Worm (Caenorhabditis elegans) whole organism, L2 larva: ENCODE results near the gene JC8.16.
A peak's percentile ranks its signal among the peaks of the same experiment; 100 is the strongest.

Experiments
- C34F6.9 ChIP-seq: fragments of 150-350 bp; optimal IDR thresholded peaks from 2 replicates; lab custom pipeline; 2014; ENCODE audit warnings: missing biosample characterization, missing genetic modification characterization
- F13H6.1 ChIP-seq: sonication (generic microtip); optimal IDR thresholded peaks from 2 replicates; lab custom pipeline; 2016; ENCODE audit warnings: missing genetic modification characterization, missing compliant biosample characterization
- R02D3.7 ChIP-seq: fragments of 150-350 bp; optimal IDR thresholded peaks from 2 replicates; lab custom pipeline; 2014; ENCODE audit warnings: missing biosample characterization, missing genetic modification characterization
- Y55F3AM.14 ChIP-seq: fragments of 200-800 bp; sonication (Bioruptor generic); optimal IDR thresholded peaks from 2 replicates; lab custom pipeline; 2018; ENCODE audit warnings: mild to moderate bottlenecking, missing genetic modification characterization, missing compliant biosample characterization
- ZK546.5 ChIP-seq: sonication (generic microtip); optimal IDR thresholded peaks from 2 replicates; lab custom pipeline; 2017; ENCODE audit warnings: missing biosample characterization, missing genetic modification characterization
- alr-1 ChIP-seq: fragments of 150-350 bp; optimal IDR thresholded peaks from 2 replicates; lab custom pipeline; 2014; ENCODE audit warnings: missing biosample characterization, missing genetic modification characterization
- ama-1 ChIP-seq: fragments of 150-350 bp; optimal IDR thresholded peaks from 2 replicates; lab custom pipeline; 2018; ENCODE audit warnings: inconsistent platforms
- ceh-16 ChIP-seq: fragments of 150-350 bp; optimal IDR thresholded peaks from 2 replicates; lab custom pipeline; 2014; ENCODE audit warnings: missing biosample characterization, missing genetic modification characterization
- crh-2 ChIP-seq: sonication (generic microtip); optimal IDR thresholded peaks from 2 replicates; lab custom pipeline; 2017; ENCODE audit warnings: missing biosample characterization, missing genetic modification characterization
- elt-1 ChIP-seq: fragments of 150-350 bp; optimal IDR thresholded peaks from 2 replicates; lab custom pipeline; 2014; ENCODE audit warnings: missing biosample characterization, missing genetic modification characterization
- fos-1 ChIP-seq: fragments of 150-350 bp; optimal IDR thresholded peaks from 2 replicates; lab custom pipeline; 2014; ENCODE audit warnings: missing biosample characterization, missing genetic modification characterization
- gmeb-1 ChIP-seq: fragments of 150-350 bp; optimal IDR thresholded peaks from 2 replicates; lab custom pipeline; 2014; ENCODE audit warnings: missing biosample characterization, missing genetic modification characterization
- lin-13 ChIP-seq: fragments of 150-350 bp; optimal IDR thresholded peaks from 2 replicates; lab custom pipeline; 2014; ENCODE audit warnings: missing biosample characterization, missing genetic modification reagents, missing genetic modification characterization
- lsy-2 ChIP-seq, 2 experiments: fragments of 150-350 bp in 1 of 2; sonication (generic microtip) in 1 of 2; optimal IDR thresholded peaks; 2 replicates each; lab custom pipeline; 2014 to 2017; ENCODE audit warnings: missing biosample characterization in 2 of 2, missing genetic modification characterization in 2 of 2
- mab-5 ChIP-seq: fragments of 150-350 bp; optimal IDR thresholded peaks from 2 replicates; lab custom pipeline; 2014; ENCODE audit warnings: missing biosample characterization, missing genetic modification characterization
- mbf-1 ChIP-seq: sonication (generic microtip); optimal IDR thresholded peaks from 2 replicates; lab custom pipeline; 2017; ENCODE audit warnings: missing biosample characterization, missing genetic modification characterization
- nhr-10 ChIP-seq: sonication (generic microtip); optimal IDR thresholded peaks from 2 replicates; lab custom pipeline; 2017; ENCODE audit warnings: missing biosample characterization, missing genetic modification characterization
- nhr-129 ChIP-seq: fragments of 150-350 bp; optimal IDR thresholded peaks from 2 replicates; lab custom pipeline; 2014; ENCODE audit warnings: missing biosample characterization, missing genetic modification characterization
- nhr-21 ChIP-seq: fragments of 150-350 bp; optimal IDR thresholded peaks from 2 replicates; lab custom pipeline; 2014; ENCODE audit warnings: missing biosample characterization, missing genetic modification characterization
- nhr-23 ChIP-seq: fragments of 150-350 bp; optimal IDR thresholded peaks from 2 replicates; lab custom pipeline; 2014; ENCODE audit warnings: missing biosample characterization, missing genetic modification reagents, missing genetic modification characterization
- nhr-237 ChIP-seq: fragments of 150-350 bp; optimal IDR thresholded peaks from 2 replicates; lab custom pipeline; 2014; ENCODE audit warnings: missing biosample characterization, missing genetic modification characterization
- nhr-25 ChIP-seq: fragments of 150-350 bp; sonication (generic microtip); optimal IDR thresholded peaks from 3 replicates; lab custom pipeline; 2014; ENCODE audit warnings: missing biosample characterization, missing genetic modification characterization
- nhr-6 ChIP-seq: fragments of 150-350 bp; optimal IDR thresholded peaks from 2 replicates; lab custom pipeline; 2014; ENCODE audit warnings: missing biosample characterization, missing genetic modification characterization
- nhr-77 ChIP-seq: fragments of 150-350 bp; optimal IDR thresholded peaks from 2 replicates; lab custom pipeline; 2014; ENCODE audit warnings: missing biosample characterization, missing genetic modification characterization
- peb-1 ChIP-seq: fragments of 150-350 bp; optimal IDR thresholded peaks from 2 replicates; lab custom pipeline; 2014; ENCODE audit warnings: missing biosample characterization, missing genetic modification characterization
- sem-4 ChIP-seq: fragments of 150-350 bp; optimal IDR thresholded peaks from 2 replicates; lab custom pipeline; 2014; ENCODE audit warnings: missing biosample characterization, missing genetic modification reagents, missing genetic modification characterization
- skn-1 ChIP-seq: sonication (generic microtip); optimal IDR thresholded peaks from 2 replicates; lab custom pipeline; 2017; ENCODE audit warnings: missing biosample characterization, missing genetic modification characterization
- sma-3 ChIP-seq: sonication (generic microtip); optimal IDR thresholded peaks from 2 replicates; lab custom pipeline; 2016; ENCODE audit warnings: missing genetic modification reagents, missing genetic modification characterization, missing compliant biosample characterization
- sma-9 ChIP-seq, 2 experiments: fragments of 150-350 bp in 1 of 2; sonication (generic microtip) in 1 of 2; optimal IDR thresholded peaks; 2 replicates each; lab custom pipeline; 2014 to 2016; ENCODE audit warnings: missing genetic modification characterization in 2 of 2, mild to moderate bottlenecking in 1 of 2, missing biosample characterization in 1 of 2, missing compliant biosample characterization in 1 of 2, missing genetic modification reagents in 1 of 2, moderate library complexity in 1 of 2
- snpc-4 ChIP-seq: fragments of 150-350 bp; optimal IDR thresholded peaks from 2 replicates; lab custom pipeline; 2014; ENCODE audit warnings: missing biosample characterization, missing genetic modification characterization
- unc-39 ChIP-seq: fragments of 150-350 bp; optimal IDR thresholded peaks from 2 replicates; lab custom pipeline; 2014; ENCODE audit warnings: missing biosample characterization, missing genetic modification characterization
- unc-55 ChIP-seq: fragments of 150-350 bp; sonication (generic microtip); optimal IDR thresholded peaks from 3 replicates; lab custom pipeline; 2014; ENCODE audit warnings: missing biosample characterization, missing genetic modification reagents, missing genetic modification characterization
- unc-62 ChIP-seq: fragments of 150-350 bp; optimal IDR thresholded peaks from 2 replicates; lab custom pipeline; 2014; ENCODE audit warnings: missing biosample characterization, missing genetic modification reagents, missing genetic modification characterization
- ztf-1 ChIP-seq: fragments of 200-800 bp; sonication (Bioruptor generic); conservative IDR thresholded peaks from 2 replicates; pipeline ENCODE4 v1.3.6; 2022; ENCODE audit warnings: missing genetic modification characterization, missing compliant biosample characterization

JC8.16 gene

ce11 chrIV:13231393-13231792 lies 27.6 kb upstream of the JC8.16 start:
- TF ChIP-seq lsy-2 (tag; optimal IDR thresholded peaks at IDR 0.05; lab: Kevin White, UChicago) (peak; percentile 88 to 98), unc-62 (GFP tag; lab: Kevin White, UChicago) (no peak), fos-1 (peak; percentile 9), gmeb-1 (tag; lab: Kevin White, UChicago) (peak; percentile 5), nhr-129 (tag; lab: Kevin White, UChicago) (peak; percentile 81), nhr-23 (no peak), lin-13 (peak; percentile 60), crh-2 (tag; lab: Kevin White, UChicago) (peak; percentile 73), nhr-6 (tag; lab: Kevin White, UChicago) (peak; percentile 7), C34F6.9 (peak; percentile 55), nhr-237 (tag; lab: Kevin White, UChicago) (no peak), unc-55 (GFP tag; lab: Kevin White, UChicago) (peak; percentile 73)

- TF ChIP-seq snpc-4 (tag; lab: Kevin White, UChicago) (no peak), nhr-77 (tag; lab: Kevin White, UChicago) (no peak), ceh-16 (tag; lab: Kevin White, UChicago) (no peak), unc-39 (tag; lab: Kevin White, UChicago) (no peak), skn-1 (tag; lab: Kevin White, UChicago) (no peak), alr-1 (no peak), unc-62 (GFP tag; lab: Kevin White, UChicago) (no peak), C34F6.9 (no peak), ZK546.5 (tag; lab: Kevin White, UChicago) (no peak), lin-13 (no peak), R02D3.7 (tag; lab: Kevin White, UChicago) (no peak), Y55F3AM.14 (GFP tag; lab: Kevin White, UChicago) (no peak), nhr-21 (tag; lab: Kevin White, UChicago) (no peak), nhr-129 (tag; lab: Kevin White, UChicago) (no peak), gmeb-1 (tag; lab: Kevin White, UChicago) (no peak)
Observed at ce11 chrIV:13236485-13236884, 22.5 kb upstream of the JC8.16 start, which contains the start of gene pwp-1. Gene pwp-1, minus strand, starts transcription at chrIV:13236585.

ce11 chrIV:13238943-13239861 lies 19.8 kb upstream of the JC8.16 start, which contains the start of gene tag-115:
Gene tag-115, minus strand, starts transcription at chrIV:13239414.
- peak; percentile 47 for TF ChIP-seq ama-1 (lab: Kevin White, UChicago)
- peak; percentile 38 for TF ChIP-seq C34F6.9
- TF ChIP-seq gmeb-1 (tag; lab: Kevin White, UChicago): no peak
- TF ChIP-seq F13H6.1 (tag; lab: Kevin White, UChicago): no peak
- peak; percentile 5 for TF ChIP-seq nhr-25 (tag; lab: Kevin White, UChicago)
- peak; percentile 8 for TF ChIP-seq unc-55 (GFP tag; lab: Kevin White, UChicago)
- TF ChIP-seq nhr-10: no peak
- no peak for TF ChIP-seq sem-4
- no peak for TF ChIP-seq lin-13
- peak in 1 of 2 experiments; percentile 23 for TF ChIP-seq lsy-2 (tag; optimal IDR thresholded peaks at IDR 0.05; lab: Kevin White, UChicago)
- TF ChIP-seq Y55F3AM.14 (GFP tag; lab: Kevin White, UChicago): no peak
- TF ChIP-seq nhr-21 (tag; lab: Kevin White, UChicago): peak; percentile 1
- peak; percentile 17 for TF ChIP-seq sma-3
- no peak for TF ChIP-seq sma-9 (GFP tag; optimal IDR thresholded peaks at IDR 0.05; lab: Kevin White, UChicago)
- TF ChIP-seq sma-9 (tag; optimal IDR thresholded peaks at IDR 0.05; lab: Kevin White, UChicago): no peak
- no peak for TF ChIP-seq nhr-23
- no peak for TF ChIP-seq ztf-1
- TF ChIP-seq nhr-237 (tag; lab: Kevin White, UChicago): no peak
- no peak for TF ChIP-seq alr-1
- TF ChIP-seq peb-1 (tag; lab: Kevin White, UChicago): no peak
- no peak for TF ChIP-seq mbf-1 (tag; lab: Kevin White, UChicago)
- no peak for TF ChIP-seq unc-62 (GFP tag; lab: Kevin White, UChicago)
- TF ChIP-seq mab-5: no peak
- TF ChIP-seq elt-1 (tag; lab: Kevin White, UChicago): no peak
